Worm (Caenorhabditis elegans): ENCODE measurements around the gene tdo-2.

ce11 chrIII:5940525-5940974 lies 20.8 kb upstream of the tdo-2 start:
- TF ChIP-seq him-1 (tag; optimal IDR thresholded peaks at IDR 0.05): peak; percentile 17
- TF ChIP-seq W03F9.2 (tag; optimal IDR thresholded peaks at IDR 0.05): peak; percentile 59

Measured in whole organism, L4/young adult.